Fruit fly (Drosophila melanogaster) whole organism, wandering third instar larva: ENCODE results near the gene CG43732.

Source experiments
- CG32264 ChIP-seq: fragments of 200-800 bp; sonication (Bioruptor generic); optimal IDR thresholded peaks from 2 replicates; lab custom pipeline; 2016; ENCODE audit warnings: missing biosample characterization, missing genetic modification characterization
- CG9705 ChIP-seq: fragments of 200-800 bp; sonication (Bioruptor generic); optimal IDR thresholded peaks from 2 replicates; lab custom pipeline; 2018; ENCODE audit warnings: missing biosample characterization, mild to moderate bottlenecking, missing genetic modification characterization
- CrebA ChIP-seq: fragments of 200-800 bp; sonication (Bioruptor generic); optimal IDR thresholded peaks from 2 replicates; lab custom pipeline; 2016; ENCODE audit warnings: missing biosample characterization, mild to moderate bottlenecking, missing genetic modification characterization, borderline replicate concordance
- Dfd ChIP-seq: fragments of >200 bp; optimal IDR thresholded peaks from 2 replicates; lab custom pipeline; 2017; ENCODE audit warnings: missing biosample characterization, missing genetic modification characterization
- Dif ChIP-seq: fragments of 200-275, 200-300 bp; sonication (Bioruptor generic); optimal IDR thresholded peaks from 2 replicates; lab custom pipeline; 2018; ENCODE audit warnings: missing biosample characterization, missing genetic modification characterization; ENCODE audit not compliant: partially characterized antibody
- GATAd ChIP-seq: sonication (Bioruptor generic); optimal IDR thresholded peaks from 2 replicates; lab custom pipeline; 2016; ENCODE audit warnings: missing biosample characterization, missing genetic modification characterization
- HLH106 ChIP-seq: fragments of 200-800 bp; optimal IDR thresholded peaks from 3 replicates; lab custom pipeline; 2019; ENCODE audit warnings: missing biosample characterization, mild to moderate bottlenecking, missing genetic modification characterization, moderate library complexity
- Hnf4 ChIP-seq: fragments of 200-800 bp; sonication (Bioruptor generic); optimal IDR thresholded peaks from 2 replicates; lab custom pipeline; 2016; ENCODE audit warnings: missing biosample characterization, mild to moderate bottlenecking, missing genetic modification characterization
- Hr78 ChIP-seq: fragments of >200 bp; optimal IDR thresholded peaks from 2 replicates; lab custom pipeline; 2017; ENCODE audit warnings: missing biosample characterization, missing genetic modification characterization
- Hr83 ChIP-seq: fragments of 200-300 bp; sonication (Bioruptor generic); optimal IDR thresholded peaks from 2 replicates; lab custom pipeline; 2016; ENCODE audit warnings: missing biosample characterization, mild to moderate bottlenecking, missing genetic modification characterization, moderate library complexity; ENCODE audit not compliant: poor library complexity, severe bottlenecking
- Jra ChIP-seq: sonication (Bioruptor generic); optimal IDR thresholded peaks from 2 replicates; lab custom pipeline; 2016; ENCODE audit warnings: missing biosample characterization, missing genetic modification characterization
- Mio ChIP-seq: sonication (Bioruptor generic); optimal IDR thresholded peaks from 2 replicates; lab custom pipeline; 2016; ENCODE audit warnings: missing biosample characterization, missing genetic modification characterization
- Myc ChIP-seq: fragments of >200 bp; optimal IDR thresholded peaks from 2 replicates; lab custom pipeline; 2017
- N ChIP-seq: fragments of >200 bp; optimal IDR thresholded peaks from 2 replicates; lab custom pipeline; 2018; ENCODE audit warnings: missing biosample characterization, missing external identifiers, missing genetic modification characterization
- OdsH ChIP-seq: fragments of 200-800 bp; sonication (Bioruptor generic); optimal IDR thresholded peaks from 2 replicates; lab custom pipeline; 2016; ENCODE audit warnings: missing biosample characterization, mild to moderate bottlenecking, missing genetic modification characterization
- Rel ChIP-seq, 2 experiments: fragments of 200-800 bp; sonication (Bioruptor generic) in 1 of 2; optimal IDR thresholded peaks; 2 replicates in 1 of 2; 3 replicates in 1 of 2; lab custom pipeline; 2016 to 2019; ENCODE audit warnings: mild to moderate bottlenecking in 2 of 2, missing biosample characterization in 2 of 2, missing genetic modification characterization in 2 of 2, moderate library complexity in 1 of 2
- Sp1 ChIP-seq: fragments of 200-800 bp; sonication (Bioruptor generic); optimal IDR thresholded peaks from 3 replicates; lab custom pipeline; 2019; ENCODE audit warnings: missing biosample characterization, mild to moderate bottlenecking, missing genetic modification characterization, moderate library complexity
- Vsx2 ChIP-seq: fragments of 200-300, 225-300 bp; sonication (Bioruptor generic); optimal IDR thresholded peaks from 2 replicates; lab custom pipeline; 2018; ENCODE audit warnings: missing biosample characterization, missing genetic modification characterization; ENCODE audit not compliant: partially characterized antibody
- br ChIP-seq: fragments of 200-800 bp; sonication (Bioruptor generic); optimal IDR thresholded peaks from 2 replicates; lab custom pipeline; 2016; ENCODE audit warnings: missing biosample characterization, missing genetic modification characterization
- brk ChIP-seq: fragments of 200-800 bp; sonication (Bioruptor generic); optimal IDR thresholded peaks from 2 replicates; lab custom pipeline; 2016; ENCODE audit warnings: missing biosample characterization, mild to moderate bottlenecking, missing genetic modification characterization
- dl ChIP-seq, 2 experiments: fragments of 175-275, 200-275 bp in 1 of 2; fragments of 200-275 bp in 1 of 2; sonication (Bioruptor generic); optimal IDR thresholded peaks; lab custom pipeline; 2018; ENCODE audit warnings: mild to moderate bottlenecking in 2 of 2, missing biosample characterization in 2 of 2, missing genetic modification characterization in 2 of 2, moderate library complexity in 2 of 2; ENCODE audit not compliant: partially characterized antibody in 2 of 2, insufficient read depth in 1 of 2
- dsf ChIP-seq: sonication (Bioruptor generic); optimal IDR thresholded peaks from 2 replicates; lab custom pipeline; 2016; ENCODE audit warnings: missing biosample characterization, missing genetic modification characterization, borderline replicate concordance
- ey ChIP-seq: fragments of 200-800 bp; sonication (Bioruptor generic); optimal IDR thresholded peaks from 2 replicates; lab custom pipeline; 2016; ENCODE audit warnings: missing biosample characterization, missing genetic modification characterization
- foxo ChIP-seq, 2 experiments: fragments of 200-800 bp; sonication (Bioruptor generic); optimal IDR thresholded peaks; 2 replicates in 1 of 2; 3 replicates in 1 of 2; lab custom pipeline; 2016 to 2017; ENCODE audit warnings: missing biosample characterization in 2 of 2, missing genetic modification characterization in 2 of 2
- fru ChIP-seq: fragments of 200-800 bp; sonication (Bioruptor generic); optimal IDR thresholded peaks from 3 replicates; lab custom pipeline; 2016; ENCODE audit warnings: missing biosample characterization, mild to moderate bottlenecking, missing genetic modification characterization
- h ChIP-seq: fragments of 200-800 bp; sonication (Bioruptor generic); optimal IDR thresholded peaks from 3 replicates; lab custom pipeline; 2016; ENCODE audit warnings: missing biosample characterization, mild to moderate bottlenecking, missing genetic modification characterization
- jim ChIP-seq: fragments of 175-275, 200-325 bp; sonication (Bioruptor generic); optimal IDR thresholded peaks from 2 replicates; lab custom pipeline; 2016; ENCODE audit warnings: missing biosample characterization, mild to moderate bottlenecking, missing genetic modification characterization
- lola ChIP-seq: fragments of >200 bp; optimal IDR thresholded peaks from 2 replicates; lab custom pipeline; 2017; ENCODE audit warnings: missing biosample characterization, missing genetic modification characterization
- psq ChIP-seq: fragments of 200-800 bp; sonication (Bioruptor generic); optimal IDR thresholded peaks from 3 replicates; lab custom pipeline; 2017; ENCODE audit warnings: missing biosample characterization, mild to moderate bottlenecking, missing genetic modification characterization, moderate library complexity
- rgr ChIP-seq: fragments of 200-800 bp; sonication (Bioruptor generic); optimal IDR thresholded peaks from 3 replicates; lab custom pipeline; 2016; ENCODE audit warnings: missing biosample characterization, mild to moderate bottlenecking, missing genetic modification characterization
- sage ChIP-seq: fragments of 200-800 bp; sonication (Bioruptor generic); optimal IDR thresholded peaks from 2 replicates; lab custom pipeline; 2016; ENCODE audit warnings: missing biosample characterization, mild to moderate bottlenecking, missing genetic modification characterization
- sv ChIP-seq: fragments of 200-800 bp; sonication (Bioruptor generic); optimal IDR thresholded peaks from 3 replicates; lab custom pipeline; 2016; ENCODE audit warnings: missing biosample characterization, missing genetic modification characterization
- tai ChIP-seq: sonication (Bioruptor generic); optimal IDR thresholded peaks from 2 replicates; lab custom pipeline; 2016; ENCODE audit warnings: missing biosample characterization, missing genetic modification characterization
- usp ChIP-seq: fragments of >200 bp; optimal IDR thresholded peaks from 2 replicates; lab custom pipeline; 2017; ENCODE audit warnings: missing biosample characterization, missing genetic modification characterization
- woc ChIP-seq: sonication (Bioruptor generic); optimal IDR thresholded peaks from 2 replicates; lab custom pipeline; 2016; ENCODE audit warnings: missing biosample characterization, mild to moderate bottlenecking, missing genetic modification characterization

Gene CG43732

dm6 chr3R:18916715-18917253 lies 33.2 kb upstream of the CG43732 start:
- TF ChIP-seq Rel (GFP tag; optimal IDR thresholded peaks at IDR 0.05; lab: Kevin White, UChicago) (peak; percentile 33), Rel (tag; optimal IDR thresholded peaks at IDR 0.05; lab: Kevin White, UChicago) (peak; percentile 94), Jra (peak; percentile 73), tai (GFP tag; lab: Kevin White, UChicago) (no peak), lola (no peak), N (GFP tag; lab: Kevin White, UChicago) (peak; percentile 24), CrebA (GFP tag; lab: Kevin White, UChicago) (peak; percentile 93), sv (GFP tag; lab: Kevin White, UChicago) (no peak), brk (GFP tag; lab: Kevin White, UChicago) (peak; percentile 85), rgr (GFP tag; lab: Kevin White, UChicago) (peak; percentile 38), HLH106 (peak; percentile 40), sage (GFP tag; lab: Kevin White, UChicago) (peak; percentile 81), Hnf4 (GFP tag; lab: Kevin White, UChicago) (no peak), Dif (peak; percentile 18), dl (GFP tag; optimal IDR thresholded peaks at IDR 0.05; lab: Kevin White, UChicago; ENCODE audit: insufficient read depth in 1 of 2, partially characterized antibody in 2 of 2) (peak in 1 of 2 experiments; percentile 56), h (GFP tag; lab: Kevin White, UChicago) (peak; percentile 84), br (peak; percentile 63), OdsH (GFP tag; lab: Kevin White, UChicago) (peak; percentile 49), Dfd (GFP tag; lab: Kevin White, UChicago) (no peak), fru (peak; percentile 50), Mio (no peak), foxo (GFP tag; optimal IDR thresholded peaks at IDR 0.05; lab: Kevin White, UChicago) (peak; percentile 4 to 35), psq (peak; percentile 5), Sp1 (peak; percentile 43)

- TF ChIP-seq rgr (GFP tag; lab: Kevin White, UChicago) (peak; percentile 85), CG9705 (GFP tag; lab: Kevin White, UChicago) (no peak), dl (GFP tag; optimal IDR thresholded peaks at IDR 0.05; lab: Kevin White, UChicago; ENCODE audit: insufficient read depth in 1 of 2, partially characterized antibody in 2 of 2) (peak; percentile 56 to 61), fru (peak; percentile 70), sv (GFP tag; lab: Kevin White, UChicago) (peak; percentile 25), foxo (GFP tag; optimal IDR thresholded peaks at IDR 0.05; lab: Kevin White, UChicago) (peak; percentile 23 to 43), psq (peak; percentile 25), Hr83 (GFP tag; lab: Kevin White, UChicago) (peak; percentile 81), Dfd (GFP tag; lab: Kevin White, UChicago) (no peak), Hnf4 (GFP tag; lab: Kevin White, UChicago) (peak; percentile 65), dsf (GFP tag; lab: Kevin White, UChicago) (no peak), brk (GFP tag; lab: Kevin White, UChicago) (peak; percentile 79), Sp1 (peak; percentile 69), Rel (GFP tag; optimal IDR thresholded peaks at IDR 0.05; lab: Kevin White, UChicago) (no peak), Rel (tag; optimal IDR thresholded peaks at IDR 0.05; lab: Kevin White, UChicago) (peak; percentile 91), jim (GFP tag; lab: Kevin White, UChicago) (peak; percentile 43), usp (GFP tag; lab: Kevin White, UChicago) (no peak), Jra (peak; percentile 84), CG32264 (GFP tag; lab: Kevin White, UChicago) (peak; percentile 53), sage (GFP tag; lab: Kevin White, UChicago) (peak; percentile 43), N (GFP tag; lab: Kevin White, UChicago) (no peak), h (GFP tag; lab: Kevin White, UChicago) (peak; percentile 78), Mio (peak; percentile 8), Myc (lab: Kevin White, UChicago) (no peak), woc (GFP tag; lab: Kevin White, UChicago) (no peak), GATAd (GFP tag; lab: Kevin White, UChicago) (no peak), HLH106 (peak; percentile 20), OdsH (GFP tag; lab: Kevin White, UChicago) (peak; percentile 48), Vsx2 (peak; percentile 86), Hr78 (no peak), CrebA (GFP tag; lab: Kevin White, UChicago) (peak; percentile 87), ey (GFP tag; lab: Kevin White, UChicago) (no peak), Dif (peak; percentile 81), br (peak; percentile 60)
Observed at dm6 chr3R:18917976-18918871, 31.8 kb upstream of the CG43732 start.
